Worm (Caenorhabditis elegans): ENCODE measurements around the gene nlp-41.

The nlp-41 gene

DNA sequence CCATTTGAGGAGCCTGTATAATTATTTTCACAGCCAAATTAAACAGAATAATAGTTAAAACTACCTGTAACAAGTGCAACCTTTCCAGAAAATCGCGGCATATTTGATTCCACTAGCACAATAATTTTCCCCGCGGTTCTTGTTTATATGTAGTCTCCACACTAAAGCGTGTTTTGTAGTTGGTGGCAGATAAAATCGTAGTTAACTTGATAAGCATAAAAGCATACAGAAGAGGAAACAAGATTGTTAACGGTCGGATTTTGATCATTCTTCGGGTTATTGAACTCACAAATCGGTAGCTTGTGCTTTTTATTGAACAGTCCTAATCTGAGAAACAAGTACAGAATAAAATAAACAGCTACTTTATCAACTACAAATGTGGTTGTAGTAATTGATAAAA, 36.7 kb downstream of the nlp-41 start, which contains the start of gene C01G12.5:
Gene C01G12.5 (minus strand): TSS at position 101 of the 400 bp plus-strand sequence.
- TF ChIP-seq B0310.2 (tag; optimal IDR thresholded peaks at IDR 0.05) = no peak
- TF ChIP-seq hnd-1 (tag; optimal IDR thresholded peaks at IDR 0.05) = no peak
- no peak for TF ChIP-seq flt-1 (GFP tag; IDR thresholded peaks at IDR 0.05)
- no peak for TF ChIP-seq tra-4 (tag; optimal IDR thresholded peaks at IDR 0.05)
- TF ChIP-seq pes-1 (GFP tag; IDR thresholded peaks at IDR 0.05) = no peak
- no peak for TF ChIP-seq tbx-11 (GFP tag; IDR thresholded peaks at IDR 0.05)
- no peak for TF ChIP-seq ama-1 (optimal IDR thresholded peaks at IDR 0.05)
- TF ChIP-seq hmg-4 (GFP tag; optimal IDR thresholded peaks at IDR 0.05) = no peak
- TF ChIP-seq scrt-1 (GFP tag; IDR thresholded peaks at IDR 0.05) = no peak
- TF ChIP-seq aly-1 (tag; optimal IDR thresholded peaks at IDR 0.05) = no peak
- no peak for TF ChIP-seq ets-7 (tag; optimal IDR thresholded peaks at IDR 0.05)
- TF ChIP-seq ceh-36 (tag; optimal IDR thresholded peaks at IDR 0.05) = no peak
- TF ChIP-seq tbx-37 (GFP tag; conservative IDR thresholded peaks at IDR 0.05) = no peak
- TF ChIP-seq ceh-13 (GFP tag; optimal IDR thresholded peaks at IDR 0.05) = no peak
- TF ChIP-seq F13C5.2 (tag; optimal IDR thresholded peaks at IDR 0.05) = no peak

DNA sequence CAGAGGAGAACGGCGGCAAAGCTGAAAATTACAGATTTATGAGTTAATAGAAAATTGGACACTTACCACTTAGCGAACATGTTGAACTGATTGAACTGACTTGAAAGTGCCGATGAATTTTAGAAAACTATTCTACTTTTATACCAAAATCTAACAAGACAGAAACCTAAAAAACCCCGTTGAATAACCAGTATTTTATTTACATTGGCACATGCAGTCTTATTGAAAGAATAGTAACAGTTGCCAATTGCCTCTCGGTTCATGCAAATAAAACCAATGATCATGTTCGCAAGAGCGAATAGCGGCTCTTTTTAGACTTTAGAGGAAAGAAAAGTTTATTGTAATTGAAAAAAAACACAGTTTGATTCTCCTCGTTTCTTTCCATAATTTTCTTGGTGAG, 37.4 kb downstream of the nlp-41 start, which contains the start of gene nspb-10:
Gene nspb-10 (minus strand): TSS at position 101 of the 400 bp plus-strand sequence.
- TF ChIP-seq flt-1 (GFP tag; IDR thresholded peaks at IDR 0.05) = no peak
- no peak for TF ChIP-seq tbx-37 (GFP tag; conservative IDR thresholded peaks at IDR 0.05)
- TF ChIP-seq sea-1 (GFP tag; conservative IDR thresholded peaks at IDR 0.05) = no peak
- no peak for TF ChIP-seq hnd-1 (tag; optimal IDR thresholded peaks at IDR 0.05)
- TF ChIP-seq F13C5.2 (tag; optimal IDR thresholded peaks at IDR 0.05) = no peak
- TF ChIP-seq ama-1 (optimal IDR thresholded peaks at IDR 0.05) = no peak
- TF ChIP-seq pes-1 (GFP tag; IDR thresholded peaks at IDR 0.05) = no peak
- no peak for TF ChIP-seq hmg-4 (GFP tag; optimal IDR thresholded peaks at IDR 0.05)
- no peak for TF ChIP-seq aly-1 (tag; optimal IDR thresholded peaks at IDR 0.05)
- no peak for TF ChIP-seq B0310.2 (tag; optimal IDR thresholded peaks at IDR 0.05)
- no peak for TF ChIP-seq tbx-11 (GFP tag; IDR thresholded peaks at IDR 0.05)
- TF ChIP-seq ets-7 (tag; optimal IDR thresholded peaks at IDR 0.05) = no peak

DNA sequence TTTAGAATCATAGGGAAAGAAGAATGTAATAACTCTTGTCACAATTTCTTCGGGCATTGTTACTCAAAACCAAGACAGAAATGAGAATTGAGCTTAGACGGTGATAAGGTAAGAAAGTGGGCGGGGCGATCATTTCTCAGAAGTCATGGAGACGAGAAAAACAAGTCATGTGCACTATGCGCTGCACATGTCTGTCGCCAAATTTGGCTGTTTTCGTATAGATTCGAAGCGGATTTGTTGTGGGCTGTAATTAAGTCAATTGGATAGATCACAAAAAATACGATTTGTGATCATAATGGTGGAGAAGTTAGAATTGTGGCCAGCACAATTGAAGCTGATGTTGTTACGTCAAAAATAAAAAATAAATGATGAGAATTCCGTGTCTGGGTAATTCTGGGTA, 41.0 kb downstream of the nlp-41 start, which contains the start of gene C01G12.7:
Gene C01G12.7 (minus strand): TSS at position 195 of the 400 bp plus-strand sequence.
- TF ChIP-seq pes-1 (GFP tag; IDR thresholded peaks at IDR 0.05) (no peak), ceh-13 (GFP tag; optimal IDR thresholded peaks at IDR 0.05) (no peak), tbx-37 (GFP tag; conservative IDR thresholded peaks at IDR 0.05) (no peak), tra-4 (tag; optimal IDR thresholded peaks at IDR 0.05) (no peak), B0310.2 (tag; optimal IDR thresholded peaks at IDR 0.05) (no peak), ama-1 (optimal IDR thresholded peaks at IDR 0.05) (no peak), tbx-11 (GFP tag; IDR thresholded peaks at IDR 0.05) (no peak), sea-1 (GFP tag; conservative IDR thresholded peaks at IDR 0.05) (no peak), flt-1 (GFP tag; IDR thresholded peaks at IDR 0.05) (no peak), hmg-4 (GFP tag; optimal IDR thresholded peaks at IDR 0.05) (no peak), scrt-1 (GFP tag; IDR thresholded peaks at IDR 0.05) (no peak), ceh-36 (tag; optimal IDR thresholded peaks at IDR 0.05) (no peak), hmbx-1 (tag; optimal IDR thresholded peaks at IDR 0.05) (no peak), ets-7 (tag; optimal IDR thresholded peaks at IDR 0.05) (no peak), F13C5.2 (tag; optimal IDR thresholded peaks at IDR 0.05) (no peak), aly-1 (tag; optimal IDR thresholded peaks at IDR 0.05) (no peak), hnd-1 (tag; optimal IDR thresholded peaks at IDR 0.05) (no peak)

DNA sequence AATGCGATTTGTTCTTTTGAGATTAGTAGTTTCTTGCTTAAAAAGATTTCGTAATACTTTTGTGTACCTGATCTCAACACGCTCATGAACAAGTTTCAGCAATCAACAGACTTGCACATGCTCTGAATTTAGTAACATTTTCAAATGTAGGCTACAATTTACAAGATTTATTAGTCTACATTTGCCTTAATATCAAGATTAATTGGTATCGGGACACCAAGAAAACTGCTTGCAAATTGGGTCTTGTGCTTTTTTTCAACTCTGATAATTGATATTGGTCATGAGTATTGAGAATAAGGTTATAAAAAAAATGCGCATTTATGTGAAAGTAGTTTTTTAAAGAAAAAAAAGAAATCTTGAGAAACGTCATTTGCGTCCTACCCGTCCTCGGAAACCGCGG, 41.9 kb downstream of the nlp-41 start:
- TF ChIP-seq hmbx-1 (tag; optimal IDR thresholded peaks at IDR 0.05) (no peak), sea-1 (GFP tag; conservative IDR thresholded peaks at IDR 0.05) (no peak), ceh-36 (tag; optimal IDR thresholded peaks at IDR 0.05) (no peak), ceh-13 (GFP tag; optimal IDR thresholded peaks at IDR 0.05) (no peak), B0310.2 (tag; optimal IDR thresholded peaks at IDR 0.05) (no peak), ets-7 (tag; optimal IDR thresholded peaks at IDR 0.05) (no peak), aly-1 (tag; optimal IDR thresholded peaks at IDR 0.05) (no peak), tra-4 (tag; optimal IDR thresholded peaks at IDR 0.05) (no peak), hmg-4 (GFP tag; optimal IDR thresholded peaks at IDR 0.05) (no peak), scrt-1 (GFP tag; IDR thresholded peaks at IDR 0.05) (no peak), flt-1 (GFP tag; IDR thresholded peaks at IDR 0.05) (no peak), pes-1 (GFP tag; IDR thresholded peaks at IDR 0.05) (no peak), hnd-1 (tag; optimal IDR thresholded peaks at IDR 0.05) (no peak), tbx-37 (GFP tag; conservative IDR thresholded peaks at IDR 0.05) (no peak), ama-1 (optimal IDR thresholded peaks at IDR 0.05) (no peak), F13C5.2 (tag; optimal IDR thresholded peaks at IDR 0.05) (no peak)

DNA sequence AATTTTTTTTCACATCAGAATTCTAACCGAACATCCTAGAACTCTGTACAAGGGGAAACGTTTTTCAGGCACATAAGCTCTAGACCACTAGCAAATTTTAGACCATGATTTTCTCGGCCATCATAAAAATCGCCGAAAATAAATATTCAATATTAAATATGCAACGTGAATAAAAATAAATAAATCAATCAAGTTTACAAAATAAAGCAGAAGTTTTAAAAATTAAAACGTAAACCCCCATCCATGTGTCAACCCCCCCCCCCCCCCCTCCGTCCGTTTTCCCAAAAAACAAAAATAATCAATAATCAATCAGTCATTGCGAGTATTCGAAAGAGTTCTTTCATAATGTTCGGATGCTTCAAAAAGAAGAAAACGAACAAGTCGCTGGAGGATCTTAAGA, 42.6 kb downstream of the nlp-41 start, which contains the start of gene catp-4:
Gene catp-4 (plus strand): TSS at position 301 of the 400 bp plus-strand sequence.
- no peak for TF ChIP-seq tbx-37 (GFP tag; conservative IDR thresholded peaks at IDR 0.05)
- no peak for TF ChIP-seq ama-1 (optimal IDR thresholded peaks at IDR 0.05)
- no peak for TF ChIP-seq tbx-11 (GFP tag; IDR thresholded peaks at IDR 0.05)
- TF ChIP-seq hmg-4 (GFP tag; optimal IDR thresholded peaks at IDR 0.05) = no peak
- TF ChIP-seq ceh-13 (GFP tag; optimal IDR thresholded peaks at IDR 0.05) = no peak
- no peak for TF ChIP-seq hmbx-1 (tag; optimal IDR thresholded peaks at IDR 0.05)
- no peak for TF ChIP-seq sea-1 (GFP tag; conservative IDR thresholded peaks at IDR 0.05)
- no peak for TF ChIP-seq pes-1 (GFP tag; IDR thresholded peaks at IDR 0.05)
- TF ChIP-seq hnd-1 (tag; optimal IDR thresholded peaks at IDR 0.05) = no peak
- TF ChIP-seq scrt-1 (GFP tag; IDR thresholded peaks at IDR 0.05) = no peak
- TF ChIP-seq flt-1 (GFP tag; IDR thresholded peaks at IDR 0.05) = no peak
- no peak for TF ChIP-seq F13C5.2 (tag; optimal IDR thresholded peaks at IDR 0.05)
- no peak for TF ChIP-seq ceh-36 (tag; optimal IDR thresholded peaks at IDR 0.05)
- no peak for TF ChIP-seq aly-1 (tag; optimal IDR thresholded peaks at IDR 0.05)
- no peak for TF ChIP-seq tra-4 (tag; optimal IDR thresholded peaks at IDR 0.05)
- TF ChIP-seq ets-7 (tag; optimal IDR thresholded peaks at IDR 0.05) = no peak

DNA sequence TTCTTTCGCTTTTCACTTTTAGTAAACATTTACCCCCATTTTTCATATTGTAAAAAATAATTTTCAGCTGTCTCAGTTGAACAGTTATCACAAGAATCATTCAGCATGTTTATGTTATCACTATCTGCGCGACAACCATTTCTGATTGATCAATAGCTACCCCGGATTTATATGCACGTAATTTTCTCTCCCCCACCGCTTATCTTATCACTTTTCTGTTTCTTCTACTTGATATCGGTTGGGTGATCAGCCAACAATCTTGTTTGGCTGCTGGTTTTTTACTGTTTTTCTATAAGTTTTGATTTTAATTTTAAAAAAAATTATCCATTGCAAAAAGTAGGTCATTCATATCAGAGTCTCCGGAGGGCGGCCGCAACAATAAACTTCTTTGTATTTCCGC, 47.1 kb downstream of the nlp-41 start:
- TF ChIP-seq aly-1 (tag; optimal IDR thresholded peaks at IDR 0.05) = no peak

DNA sequence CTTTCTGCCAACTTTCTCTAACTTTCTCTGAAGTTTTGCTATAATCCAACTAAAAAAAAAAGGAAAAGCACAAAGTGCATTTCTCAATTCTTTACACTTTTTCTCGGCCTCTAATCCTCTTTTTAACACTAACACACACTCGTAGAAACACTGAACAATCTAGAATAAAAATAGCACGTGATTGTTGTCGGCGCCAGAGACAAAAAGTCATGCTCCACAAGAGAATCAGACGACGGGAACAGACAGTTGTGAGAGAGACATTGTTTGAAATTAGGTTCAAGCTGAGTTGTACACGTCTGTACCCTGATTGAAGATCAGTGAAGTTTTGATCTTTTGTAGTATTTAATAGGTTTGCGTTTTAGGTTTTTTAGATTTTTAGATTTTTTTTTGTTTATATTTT, 47.7 kb downstream of the nlp-41 start:
- TF ChIP-seq sea-1 (GFP tag; conservative IDR thresholded peaks at IDR 0.05) = no peak
- TF ChIP-seq hmg-4 (GFP tag; optimal IDR thresholded peaks at IDR 0.05) = no peak
- no peak for TF ChIP-seq hnd-1 (tag; optimal IDR thresholded peaks at IDR 0.05)
- no peak for TF ChIP-seq pes-1 (GFP tag; IDR thresholded peaks at IDR 0.05)
- TF ChIP-seq B0310.2 (tag; optimal IDR thresholded peaks at IDR 0.05) = no peak
